Worm (Caenorhabditis elegans) whole organism, young adult: ENCODE results near the gene C08B6.6.

ENCODE experiments used
- B0019.2 ChIP-seq: fragments of 200-800 bp; sonication (Bioruptor generic); conservative IDR thresholded peaks from 2 replicates; pipeline ENCODE4 v1.3.6; 2022; ENCODE audit warnings: missing genetic modification reagents, missing genetic modification characterization, missing compliant biosample characterization
- B0336.3 ChIP-seq: fragments of 200-800 bp; sonication (Bioruptor generic); IDR thresholded peaks from 2 replicates; pipeline ENCODE4 v1.3.6; 2022; ENCODE audit warnings: missing genetic modification characterization, missing compliant biosample characterization
- F57C9.4 ChIP-seq: sonication (generic microtip); optimal IDR thresholded peaks from 2 replicates; lab custom pipeline; 2017; ENCODE audit warnings: mild to moderate bottlenecking, missing genetic modification characterization, missing compliant biosample characterization
- Y67H2A.10 ChIP-seq: fragments of 200-800 bp; sonication (Bioruptor generic); conservative IDR thresholded peaks from 2 replicates; pipeline ENCODE4 v1.3.6; 2022; ENCODE audit warnings: missing genetic modification reagents, missing genetic modification characterization, missing compliant biosample characterization
- ama-1 ChIP-seq, 3 experiments: fragments of 150-350 bp in 1 of 3; sonication (generic microtip) in 2 of 3; optimal IDR thresholded peaks; 2 replicates each; lab custom pipeline; 2014 to 2018; ENCODE audit warnings: missing biosample characterization in 2 of 3, missing genetic modification characterization in 2 of 3, missing genetic modification reagents in 2 of 3
- aptf-2 ChIP-seq: fragments of 200-800 bp; sonication (Bioruptor generic); conservative IDR thresholded peaks from 2 replicates; pipeline ENCODE4 v1.3.6; 2022; ENCODE audit warnings: missing genetic modification reagents, missing genetic modification characterization, missing compliant biosample characterization
- atf-7 ChIP-seq: sonication (generic microtip); optimal IDR thresholded peaks from 2 replicates; lab custom pipeline; 2017; ENCODE audit warnings: mild to moderate bottlenecking, missing genetic modification characterization, missing compliant biosample characterization
- attf-3 ChIP-seq: fragments of 200-800 bp; sonication (Bioruptor generic); conservative IDR thresholded peaks from 2 replicates; pipeline ENCODE4 v1.3.6; 2022; ENCODE audit warnings: missing genetic modification reagents, missing genetic modification characterization, missing compliant biosample characterization
- bed-1 ChIP-seq: fragments of 200-800 bp; sonication (Bioruptor generic); IDR thresholded peaks from 2 replicates; pipeline ENCODE4 v1.3.6; 2022; ENCODE audit warnings: missing genetic modification reagents, missing genetic modification characterization, missing compliant biosample characterization
- ccch-3 ChIP-seq: fragments of 200-800 bp; sonication (Bioruptor generic); optimal IDR thresholded peaks from 2 replicates; lab custom pipeline; 2018; ENCODE audit warnings: mild to moderate bottlenecking, missing genetic modification characterization, missing compliant biosample characterization
- cebp-2 ChIP-seq: fragments of 200-800 bp; sonication (Bioruptor generic); IDR thresholded peaks from 2 replicates; pipeline ENCODE4 v1.3.6; 2022; ENCODE audit warnings: missing genetic modification characterization, missing compliant biosample characterization
- ceh-58 ChIP-seq: fragments of 200-800 bp; sonication (Bioruptor generic); IDR thresholded peaks from 2 replicates; pipeline ENCODE4 v1.3.6; 2022; ENCODE audit warnings: missing genetic modification characterization, missing compliant biosample characterization
- chd-7 ChIP-seq: sonication (generic microtip); optimal IDR thresholded peaks from 2 replicates; lab custom pipeline; 2016; ENCODE audit warnings: mild to moderate bottlenecking, missing genetic modification characterization, moderate library complexity, missing compliant biosample characterization
- egl-18 ChIP-seq: fragments of 200-800 bp; sonication (Bioruptor generic); IDR thresholded peaks from 2 replicates; pipeline ENCODE4 v1.3.6; 2022; ENCODE audit warnings: missing genetic modification reagents, missing genetic modification characterization, missing compliant biosample characterization
- ets-4 ChIP-seq: fragments of 200-800 bp; sonication (Bioruptor generic); optimal IDR thresholded peaks from 2 replicates; lab custom pipeline; 2018; ENCODE audit warnings: mild to moderate bottlenecking, missing genetic modification characterization, missing compliant biosample characterization
- him-1 ChIP-seq: sonication (generic microtip); optimal IDR thresholded peaks from 2 replicates; lab custom pipeline; 2016; ENCODE audit warnings: missing genotype, missing genetic modification reagents, missing genetic modification characterization, missing compliant biosample characterization
- hlh-12 ChIP-seq: sonication (generic microtip); optimal IDR thresholded peaks from 2 replicates; lab custom pipeline; 2016; ENCODE audit warnings: missing genetic modification characterization, missing compliant biosample characterization
- hsf-1 ChIP-seq: fragments of 200-800 bp; sonication (Bioruptor generic); IDR thresholded peaks from 2 replicates; pipeline ENCODE4 v1.3.6; 2022; ENCODE audit warnings: missing genetic modification reagents, missing genetic modification characterization, missing compliant biosample characterization
- lag-1 ChIP-seq: fragments of 200-800 bp; sonication (Bioruptor generic); IDR thresholded peaks from 2 replicates; pipeline ENCODE4 v1.3.6; 2022; ENCODE audit warnings: missing genetic modification reagents, missing genetic modification characterization, missing compliant biosample characterization
- let-526 ChIP-seq: fragments of 200-800 bp; sonication (Bioruptor generic); IDR thresholded peaks from 2 replicates; pipeline ENCODE4 v1.3.6; 2022; ENCODE audit warnings: missing genetic modification reagents, missing genetic modification characterization, missing compliant biosample characterization
- let-607 ChIP-seq, 2 experiments: fragments of 200-800 bp in 1 of 2; sonication (Bioruptor generic) in 1 of 2; sonication (generic microtip) in 1 of 2; optimal IDR thresholded peaks; 2 replicates each; lab custom pipeline; 2016 to 2018; ENCODE audit warnings: mild to moderate bottlenecking in 2 of 2, missing compliant biosample characterization in 2 of 2, missing genetic modification characterization in 2 of 2, moderate library complexity in 2 of 2, missing genotype in 1 of 2
- lin-40 ChIP-seq: sonication (generic microtip); optimal IDR thresholded peaks from 2 replicates; lab custom pipeline; 2016; ENCODE audit warnings: missing genetic modification characterization, mild to moderate bottlenecking, missing compliant biosample characterization, missing genotype, missing genetic modification reagents
- lsy-27 ChIP-seq: sonication (generic microtip); optimal IDR thresholded peaks from 2 replicates; lab custom pipeline; 2017; ENCODE audit warnings: missing genetic modification characterization, mild to moderate bottlenecking, missing compliant biosample characterization, antibody characterized with exemption, missing genotype, borderline replicate concordance; ENCODE audit not compliant: insufficient read depth
- mxl-1 ChIP-seq: sonication (generic microtip); optimal IDR thresholded peaks from 2 replicates; lab custom pipeline; 2016; ENCODE audit warnings: missing genetic modification characterization, missing compliant biosample characterization
- nfya-2 ChIP-seq: fragments of 200-800 bp; sonication (Bioruptor generic); IDR thresholded peaks from 2 replicates; pipeline ENCODE4 v1.3.6; 2022; ENCODE audit warnings: missing genetic modification reagents, missing genetic modification characterization, missing compliant biosample characterization
- nfyb-1 ChIP-seq: fragments of 200-800 bp; sonication (Bioruptor generic); IDR thresholded peaks from 2 replicates; pipeline ENCODE4 v1.3.6; 2022; ENCODE audit warnings: missing genetic modification reagents, missing genetic modification characterization, missing compliant biosample characterization
- nhr-120 ChIP-seq: fragments of 200-800 bp; sonication (Bioruptor generic); IDR thresholded peaks from 2 replicates; pipeline ENCODE4 v1.3.6; 2022; ENCODE audit warnings: missing genetic modification characterization, missing compliant biosample characterization
- nhr-27 ChIP-seq: fragments of 200-800 bp; sonication (Bioruptor generic); optimal IDR thresholded peaks from 2 replicates; lab custom pipeline; 2018; ENCODE audit warnings: mild to moderate bottlenecking, missing genetic modification characterization, moderate library complexity, missing compliant biosample characterization
- nhr-80 ChIP-seq: sonication (generic microtip); optimal IDR thresholded peaks from 2 replicates; lab custom pipeline; 2016; ENCODE audit warnings: missing genetic modification characterization, missing compliant biosample characterization
- nhr-90 ChIP-seq: sonication (generic microtip); optimal IDR thresholded peaks from 2 replicates; lab custom pipeline; 2016; ENCODE audit warnings: missing genotype, mild to moderate bottlenecking, missing genetic modification characterization, missing compliant biosample characterization
- pbrm-1 ChIP-seq: fragments of 200-800 bp; sonication (Bioruptor generic); IDR thresholded peaks from 2 replicates; pipeline ENCODE4 v1.3.6; 2022; ENCODE audit warnings: missing genetic modification reagents, missing genetic modification characterization, missing compliant biosample characterization
- rcor-1 ChIP-seq: fragments of 200-800 bp; sonication (Bioruptor generic); IDR thresholded peaks from 2 replicates; pipeline ENCODE4 v1.3.6; 2022; ENCODE audit warnings: missing genetic modification reagents, missing genetic modification characterization, missing compliant biosample characterization
- sea-2 ChIP-seq: fragments of 200-800 bp; sonication (Bioruptor generic); IDR thresholded peaks from 2 replicates; pipeline ENCODE4 v1.3.6; 2022; ENCODE audit warnings: missing genetic modification characterization, missing compliant biosample characterization
- snpc-1.1 ChIP-seq: sonication (generic microtip); optimal IDR thresholded peaks from 2 replicates; lab custom pipeline; 2017; ENCODE audit warnings: missing genetic modification characterization, mild to moderate bottlenecking, missing compliant biosample characterization, antibody characterized with exemption, moderate library complexity, missing genotype, missing genetic modification reagents; ENCODE audit not compliant: insufficient read depth
- somi-1 ChIP-seq: fragments of 200-800 bp; sonication (Bioruptor generic); optimal IDR thresholded peaks from 2 replicates; lab custom pipeline; 2018; ENCODE audit warnings: mild to moderate bottlenecking, missing genetic modification characterization, missing compliant biosample characterization
- sptf-2 ChIP-seq: fragments of 200-800 bp; sonication (Bioruptor generic); optimal IDR thresholded peaks from 2 replicates; lab custom pipeline; 2018; ENCODE audit warnings: mild to moderate bottlenecking, missing genetic modification characterization, missing compliant biosample characterization
- unc-62 ChIP-seq: fragments of 150-350 bp; optimal IDR thresholded peaks from 2 replicates; lab custom pipeline; 2014; ENCODE audit warnings: missing biosample characterization, missing genetic modification reagents, missing genetic modification characterization
- zfh-2 ChIP-seq: fragments of 200-800 bp; sonication (Bioruptor generic); conservative IDR thresholded peaks from 2 replicates; pipeline ENCODE4 v1.3.6; 2022; ENCODE audit warnings: missing genetic modification reagents, missing genetic modification characterization, missing compliant biosample characterization

C08B6.6 gene

ce11 chrV:10158528-10158927 lies 35.1 kb downstream of the C08B6.6 start, which contains the start of gene srsx-30:
Gene srsx-30, plus strand, starts transcription at chrV:10158828.
- no peak for TF ChIP-seq cebp-2 (GFP tag; lab: Robert Waterston, UW)
- no peak for TF ChIP-seq lag-1 (GFP tag; lab: Robert Waterston, UW)
- no peak for TF ChIP-seq atf-7 (tag; lab: Kevin White, UChicago)
- TF ChIP-seq nfya-2 (GFP tag; lab: Robert Waterston, UW) = no peak

- no peak for TF ChIP-seq rcor-1
- TF ChIP-seq nhr-80 (tag; lab: Kevin White, UChicago) = peak; percentile 56
Measured at ce11 chrV:10159972-10160371, 36.5 kb downstream of the C08B6.6 start.

DNA sequence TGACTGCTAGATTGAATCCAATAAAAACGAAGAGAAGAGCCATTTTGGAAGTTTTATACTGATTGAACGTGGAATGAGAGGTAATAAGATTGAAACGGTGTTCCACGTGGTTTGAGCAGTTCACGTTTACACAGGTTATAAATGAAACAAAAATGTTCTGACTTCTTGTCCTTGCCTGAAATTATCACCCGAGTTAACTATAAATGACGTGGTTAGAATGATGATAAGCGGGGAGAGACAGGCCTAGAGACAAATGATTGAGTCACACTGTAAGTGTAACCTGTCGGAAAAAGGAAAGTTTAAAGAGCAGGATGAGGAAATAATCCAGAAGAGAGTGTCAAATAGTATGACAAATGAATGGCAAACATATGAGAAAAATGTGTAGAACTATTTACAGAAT lies 37.5 kb downstream of the C08B6.6 start, which contains the start of gene C51E3.10:
Gene C51E3.10 (minus strand): TSS at position 181 of the 400 bp plus-strand sequence.
- TF ChIP-seq rcor-1 (no peak), sea-2 (GFP tag; lab: Robert Waterston, UW) (no peak), nhr-120 (GFP tag; lab: Robert Waterston, UW) (no peak), chd-7 (tag; lab: Kevin White, UChicago) (no peak), attf-3 (GFP tag; lab: Robert Waterston, UW) (no peak), sptf-2 (GFP tag; lab: Kevin White, UChicago) (no peak), bed-1 (GFP tag; lab: Robert Waterston, UW) (no peak), mxl-1 (tag; lab: Kevin White, UChicago) (no peak), let-526 (GFP tag; lab: Robert Waterston, UW) (no peak), nhr-27 (no peak), Y67H2A.10 (GFP tag; lab: Robert Waterston, UW) (no peak), lsy-27 (no peak), hlh-12 (tag; lab: Kevin White, UChicago) (no peak), let-607 (tag; optimal IDR thresholded peaks at IDR 0.05; lab: Kevin White, UChicago) (peak; percentile 71 to 80), snpc-1.1 (tag; lab: Kevin White, UChicago) (no peak), unc-62 (GFP tag; lab: Kevin White, UChicago) (peak; percentile 5), zfh-2 (no peak), egl-18 (GFP tag; lab: Robert Waterston, UW) (no peak), aptf-2 (GFP tag; lab: Robert Waterston, UW) (no peak), ceh-58 (GFP tag; lab: Robert Waterston, UW) (no peak), ets-4 (GFP tag; lab: Kevin White, UChicago) (peak; percentile 47), lin-40 (tag; lab: Kevin White, UChicago) (no peak), B0336.3 (GFP tag; lab: Robert Waterston, UW) (no peak), nfyb-1 (GFP tag; lab: Robert Waterston, UW) (0 out of 2 replicates have a peak, but pooled peaks have one; percentile 25), somi-1 (no peak), nhr-90 (peak; percentile 26), atf-7 (tag; lab: Kevin White, UChicago) (peak; percentile 54), ccch-3 (no peak), lag-1 (GFP tag; lab: Robert Waterston, UW) (no peak), B0019.2 (no peak), hsf-1 (GFP tag; lab: Robert Waterston, UW) (no peak), nhr-80 (tag; lab: Kevin White, UChicago) (peak; percentile 92), cebp-2 (GFP tag; lab: Robert Waterston, UW) (no peak)

- TF ChIP-seq him-1 (tag; lab: Kevin White, UChicago) (no peak), ama-1 (optimal IDR thresholded peaks at IDR 0.05; lab: Kevin White, UChicago) (no peak), ama-1 (GFP tag; optimal IDR thresholded peaks at IDR 0.05; lab: Kevin White, UChicago) (no peak), pbrm-1 (GFP tag; lab: Robert Waterston, UW) (no peak), lin-40 (tag; lab: Kevin White, UChicago) (no peak), mxl-1 (tag; lab: Kevin White, UChicago) (no peak), attf-3 (GFP tag; lab: Robert Waterston, UW) (no peak), atf-7 (tag; lab: Kevin White, UChicago) (no peak), F57C9.4 (tag; lab: Kevin White, UChicago) (no peak)
Measured at ce11 chrV:10166368-10166767, 42.9 kb downstream of the C08B6.6 start, which contains the start of gene C51E3.6. Gene C51E3.6, minus strand, starts transcription at chrV:10166468.
